Worm (Caenorhabditis elegans): ENCODE measurements around the gene B0310.6.

Gene B0310.6

ce11 chrX:505014-505413 lies 25.8 kb downstream of the B0310.6 start:
- TF ChIP-seq sea-1 (GFP tag; conservative IDR thresholded peaks at IDR 0.05) (no peak), flt-1 (GFP tag; IDR thresholded peaks at IDR 0.05) (no peak), ama-1 (optimal IDR thresholded peaks at IDR 0.05) (no peak), scrt-1 (GFP tag; IDR thresholded peaks at IDR 0.05) (no peak), hnd-1 (tag; optimal IDR thresholded peaks at IDR 0.05) (no peak), hmbx-1 (tag; optimal IDR thresholded peaks at IDR 0.05) (no peak), hmg-4 (GFP tag; optimal IDR thresholded peaks at IDR 0.05) (no peak), ceh-36 (tag; optimal IDR thresholded peaks at IDR 0.05) (no peak), tbx-37 (GFP tag; conservative IDR thresholded peaks at IDR 0.05) (no peak), tbx-11 (GFP tag; IDR thresholded peaks at IDR 0.05) (no peak), ceh-13 (GFP tag; optimal IDR thresholded peaks at IDR 0.05) (no peak), tra-4 (tag; optimal IDR thresholded peaks at IDR 0.05) (no peak), B0310.2 (tag; optimal IDR thresholded peaks at IDR 0.05) (no peak), ets-7 (tag; optimal IDR thresholded peaks at IDR 0.05) (no peak), F13C5.2 (tag; optimal IDR thresholded peaks at IDR 0.05) (no peak), aly-1 (tag; optimal IDR thresholded peaks at IDR 0.05) (no peak), pes-1 (GFP tag; IDR thresholded peaks at IDR 0.05) (no peak)

- TF ChIP-seq aly-1 (tag; optimal IDR thresholded peaks at IDR 0.05) (no peak), F13C5.2 (tag; optimal IDR thresholded peaks at IDR 0.05) (no peak), tra-4 (tag; optimal IDR thresholded peaks at IDR 0.05) (no peak), flt-1 (GFP tag; IDR thresholded peaks at IDR 0.05) (no peak), ceh-13 (GFP tag; optimal IDR thresholded peaks at IDR 0.05) (no peak), tbx-11 (GFP tag; IDR thresholded peaks at IDR 0.05) (no peak)
Measured at ce11 chrX:504046-504843, 26.6 kb downstream of the B0310.6 start.

DNA sequence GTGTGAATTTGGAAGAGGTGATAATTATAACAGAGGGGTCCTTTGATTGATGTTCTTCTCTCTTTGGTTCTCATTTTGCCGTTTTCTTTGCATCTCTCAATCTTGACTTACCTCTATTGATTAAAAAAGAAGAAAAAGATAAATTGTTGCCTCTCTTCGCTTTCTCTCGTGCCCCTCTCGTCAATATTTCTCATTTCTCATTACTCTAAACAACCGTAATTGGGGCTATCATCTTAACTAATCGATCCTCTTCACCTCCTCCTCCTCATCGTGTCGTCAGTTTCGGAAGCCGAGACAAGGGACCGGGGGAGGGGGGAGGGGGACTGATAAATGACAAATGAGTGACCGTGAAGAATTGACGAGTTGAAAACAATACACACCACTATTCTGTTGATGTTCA lies 32.2 kb downstream of the B0310.6 start:
- no peak for TF ChIP-seq ceh-36 (tag; optimal IDR thresholded peaks at IDR 0.05)
- TF ChIP-seq ama-1 (optimal IDR thresholded peaks at IDR 0.05) = no peak
- no peak for TF ChIP-seq pes-1 (GFP tag; IDR thresholded peaks at IDR 0.05)
- TF ChIP-seq hmbx-1 (tag; optimal IDR thresholded peaks at IDR 0.05) = no peak
- TF ChIP-seq tbx-11 (GFP tag; IDR thresholded peaks at IDR 0.05) = no peak
- no peak for TF ChIP-seq hmg-4 (GFP tag; optimal IDR thresholded peaks at IDR 0.05)
- no peak for TF ChIP-seq F13C5.2 (tag; optimal IDR thresholded peaks at IDR 0.05)
- TF ChIP-seq B0310.2 (tag; optimal IDR thresholded peaks at IDR 0.05) = no peak
- no peak for TF ChIP-seq ets-7 (tag; optimal IDR thresholded peaks at IDR 0.05)
- no peak for TF ChIP-seq hnd-1 (tag; optimal IDR thresholded peaks at IDR 0.05)
- no peak for TF ChIP-seq ceh-13 (GFP tag; optimal IDR thresholded peaks at IDR 0.05)
- TF ChIP-seq scrt-1 (GFP tag; IDR thresholded peaks at IDR 0.05) = no peak
- TF ChIP-seq aly-1 (tag; optimal IDR thresholded peaks at IDR 0.05) = no peak
- no peak for TF ChIP-seq sea-1 (GFP tag; conservative IDR thresholded peaks at IDR 0.05)
- TF ChIP-seq tbx-37 (GFP tag; conservative IDR thresholded peaks at IDR 0.05) = no peak
- TF ChIP-seq tra-4 (tag; optimal IDR thresholded peaks at IDR 0.05) = no peak
- no peak for TF ChIP-seq flt-1 (GFP tag; IDR thresholded peaks at IDR 0.05)

DNA sequence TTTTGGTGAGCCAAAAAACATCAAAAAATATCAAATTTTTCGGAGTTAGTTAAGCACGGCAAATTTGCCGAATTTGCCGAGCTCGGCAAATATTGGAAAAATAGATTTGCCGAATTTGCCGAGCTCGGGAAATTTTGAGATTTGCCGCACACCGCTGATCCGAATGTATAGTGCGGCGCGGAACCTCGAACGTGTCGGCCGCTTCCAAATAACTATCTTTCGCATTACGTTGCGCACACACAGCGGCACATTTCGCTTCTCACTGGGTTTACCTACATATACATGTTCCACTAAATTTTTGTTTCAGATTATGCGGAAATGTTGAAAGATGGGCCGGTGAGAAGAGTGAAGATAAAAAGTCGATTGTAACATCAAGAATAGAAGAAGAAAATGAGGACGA lies 34.0 kb downstream of the B0310.6 start:
- TF ChIP-seq hmg-4 (GFP tag; optimal IDR thresholded peaks at IDR 0.05) = no peak
- TF ChIP-seq hnd-1 (tag; optimal IDR thresholded peaks at IDR 0.05) = no peak
- no peak for TF ChIP-seq tbx-11 (GFP tag; IDR thresholded peaks at IDR 0.05)
- TF ChIP-seq scrt-1 (GFP tag; IDR thresholded peaks at IDR 0.05) = no peak
- TF ChIP-seq ceh-13 (GFP tag; optimal IDR thresholded peaks at IDR 0.05) = no peak
- no peak for TF ChIP-seq B0310.2 (tag; optimal IDR thresholded peaks at IDR 0.05)
- no peak for TF ChIP-seq tbx-37 (GFP tag; conservative IDR thresholded peaks at IDR 0.05)
- no peak for TF ChIP-seq ets-7 (tag; optimal IDR thresholded peaks at IDR 0.05)
- TF ChIP-seq ama-1 (optimal IDR thresholded peaks at IDR 0.05) = no peak
- no peak for TF ChIP-seq pes-1 (GFP tag; IDR thresholded peaks at IDR 0.05)
- TF ChIP-seq aly-1 (tag; optimal IDR thresholded peaks at IDR 0.05) = no peak
- TF ChIP-seq flt-1 (GFP tag; IDR thresholded peaks at IDR 0.05) = no peak
- TF ChIP-seq ceh-36 (tag; optimal IDR thresholded peaks at IDR 0.05) = no peak
- no peak for TF ChIP-seq hmbx-1 (tag; optimal IDR thresholded peaks at IDR 0.05)

- TF ChIP-seq scrt-1 (GFP tag; IDR thresholded peaks at IDR 0.05) (no peak), tbx-11 (GFP tag; IDR thresholded peaks at IDR 0.05) (no peak), hmbx-1 (tag; optimal IDR thresholded peaks at IDR 0.05) (no peak), tra-4 (tag; optimal IDR thresholded peaks at IDR 0.05) (no peak), aly-1 (tag; optimal IDR thresholded peaks at IDR 0.05) (no peak), sea-1 (GFP tag; conservative IDR thresholded peaks at IDR 0.05) (no peak), ceh-36 (tag; optimal IDR thresholded peaks at IDR 0.05) (no peak), flt-1 (GFP tag; IDR thresholded peaks at IDR 0.05) (no peak), hmg-4 (GFP tag; optimal IDR thresholded peaks at IDR 0.05) (no peak), ama-1 (optimal IDR thresholded peaks at IDR 0.05) (no peak), B0310.2 (tag; optimal IDR thresholded peaks at IDR 0.05) (no peak), ets-7 (tag; optimal IDR thresholded peaks at IDR 0.05) (no peak), tbx-37 (GFP tag; conservative IDR thresholded peaks at IDR 0.05) (no peak), hnd-1 (tag; optimal IDR thresholded peaks at IDR 0.05) (no peak), F13C5.2 (tag; optimal IDR thresholded peaks at IDR 0.05) (no peak), pes-1 (GFP tag; IDR thresholded peaks at IDR 0.05) (no peak)
Measured at ce11 chrX:492919-493318, 37.9 kb downstream of the B0310.6 start, which contains the start of gene B0310.1. Gene B0310.1 (plus strand): TSS chrX:493228.

DNA sequence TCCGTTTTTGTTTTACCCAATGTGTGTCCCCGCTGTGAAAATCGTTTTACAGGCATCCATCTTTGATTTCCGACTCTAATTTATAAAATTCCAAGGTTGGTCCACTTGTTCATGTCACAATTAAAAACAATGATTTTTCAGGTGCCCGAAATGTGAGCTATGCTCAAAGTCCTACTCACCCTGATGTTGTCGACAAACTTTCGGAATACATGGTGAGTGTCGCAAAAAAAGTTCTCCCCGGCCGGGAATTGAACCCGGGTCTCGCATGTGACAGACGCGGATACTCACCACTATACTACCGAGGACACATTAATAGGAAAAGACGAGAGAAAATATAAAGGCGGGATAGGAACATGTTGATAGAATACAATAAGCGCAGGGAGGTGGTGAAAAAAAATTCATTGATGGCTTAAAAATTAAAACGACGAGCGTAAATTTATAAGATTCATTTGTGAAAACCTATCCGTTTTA lies 41.1 kb downstream of the B0310.6 start, which contains the start of gene egl-17:
Gene egl-17 (plus strand): TSS at position 51 of the 471 bp plus-strand sequence.
- peak; percentile 96 for TF ChIP-seq hmg-4 (GFP tag; optimal IDR thresholded peaks at IDR 0.05)
- peak; percentile 87 for TF ChIP-seq ets-7 (tag; optimal IDR thresholded peaks at IDR 0.05)
- peak; percentile 82 for TF ChIP-seq hmbx-1 (tag; optimal IDR thresholded peaks at IDR 0.05)
- peak; percentile 96 for TF ChIP-seq scrt-1 (GFP tag; IDR thresholded peaks at IDR 0.05)
- TF ChIP-seq flt-1 (GFP tag; IDR thresholded peaks at IDR 0.05) = peak; percentile 91
- TF ChIP-seq B0310.2 (tag; optimal IDR thresholded peaks at IDR 0.05) = peak; percentile 99
- TF ChIP-seq hnd-1 (tag; optimal IDR thresholded peaks at IDR 0.05) = peak; percentile 90
- TF ChIP-seq sea-1 (GFP tag; conservative IDR thresholded peaks at IDR 0.05) = peak; percentile 95
- TF ChIP-seq pes-1 (GFP tag; IDR thresholded peaks at IDR 0.05) = peak; percentile 96
- no peak for TF ChIP-seq ama-1 (optimal IDR thresholded peaks at IDR 0.05)
- peak; percentile 82 for TF ChIP-seq tra-4 (tag; optimal IDR thresholded peaks at IDR 0.05)
- TF ChIP-seq aly-1 (tag; optimal IDR thresholded peaks at IDR 0.05) = peak; percentile 94
- TF ChIP-seq ceh-36 (tag; optimal IDR thresholded peaks at IDR 0.05) = peak; percentile 92
- TF ChIP-seq F13C5.2 (tag; optimal IDR thresholded peaks at IDR 0.05) = peak; percentile 93
- TF ChIP-seq ceh-13 (GFP tag; optimal IDR thresholded peaks at IDR 0.05) = peak; percentile 86
- peak; percentile 91 for TF ChIP-seq tbx-11 (GFP tag; IDR thresholded peaks at IDR 0.05)
- peak; percentile 95 for TF ChIP-seq tbx-37 (GFP tag; conservative IDR thresholded peaks at IDR 0.05)

Data from whole organism, early embryonic.